Worm (Caenorhabditis elegans): ENCODE results near the gene M01F1.8.

M01F1.8 gene

ce11 chrIII:3460061-3460460, 42.3 kb downstream of the M01F1.8 start, which contains the start of gene C34C12.8 (continued):
- TF ChIP-seq dmd-4 (tag; optimal IDR thresholded peaks at IDR 0.05), result peak; percentile 35
- TF ChIP-seq ztf-1 (GFP tag; conservative IDR thresholded peaks at IDR 0.05), result 0 out of 2 replicates have a peak, but pooled peaks have one; percentile 42
- peak; percentile 96 for TF ChIP-seq mab-5 (tag; optimal IDR thresholded peaks at IDR 0.05)
- peak; percentile 97 for TF ChIP-seq nhr-25 (tag; optimal IDR thresholded peaks at IDR 0.05)
- peak; percentile 74 for TF ChIP-seq blmp-1 (tag; optimal IDR thresholded peaks at IDR 0.05; ENCODE audit: insufficient read depth)
- no peak for TF ChIP-seq ztf-11 (tag; optimal IDR thresholded peaks at IDR 0.05)
- peak; percentile 79 for TF ChIP-seq ama-1 (optimal IDR thresholded peaks at IDR 0.05)

- TF ChIP-seq ceh-16 (tag; optimal IDR thresholded peaks at IDR 0.05) (peak; percentile 88), sem-4 (tag; optimal IDR thresholded peaks at IDR 0.05) (peak; percentile 98), mab-5 (tag; optimal IDR thresholded peaks at IDR 0.05) (peak; percentile 93), F13H6.1 (tag; optimal IDR thresholded peaks at IDR 0.05) (peak; percentile 94), ZK546.5 (tag; optimal IDR thresholded peaks at IDR 0.05) (peak; percentile 83), aly-2 (tag; optimal IDR thresholded peaks at IDR 0.05) (no peak), elt-1 (tag; optimal IDR thresholded peaks at IDR 0.05) (no peak), egl-27 (tag; optimal IDR thresholded peaks at IDR 0.05) (peak; percentile 96), ceh-82 (tag; optimal IDR thresholded peaks at IDR 0.05) (peak; percentile 91), nhr-10 (tag; optimal IDR thresholded peaks at IDR 0.05) (peak; percentile 82), nhr-237 (tag; optimal IDR thresholded peaks at IDR 0.05) (peak; percentile 86), zag-1 (tag; optimal IDR thresholded peaks at IDR 0.05) (peak; percentile 93), ztf-4 (tag; optimal IDR thresholded peaks at IDR 0.05) (peak; percentile 96), lsy-2 (tag; optimal IDR thresholded peaks at IDR 0.05) (peak; percentile 99 to 100), nhr-21 (tag; optimal IDR thresholded peaks at IDR 0.05) (peak; percentile 99), snpc-4 (tag; optimal IDR thresholded peaks at IDR 0.05) (peak; percentile 90), blmp-1 (tag; optimal IDR thresholded peaks at IDR 0.05; ENCODE audit: insufficient read depth) (peak; percentile 89), nhr-129 (tag; optimal IDR thresholded peaks at IDR 0.05) (peak; percentile 94), lin-13 (GFP tag; optimal IDR thresholded peaks at IDR 0.05) (peak; percentile 99), elt-3 (tag; optimal IDR thresholded peaks at IDR 0.05) (no peak), unc-62 (GFP tag; optimal IDR thresholded peaks at IDR 0.05) (no peak), nhr-77 (tag; optimal IDR thresholded peaks at IDR 0.05) (peak; percentile 91), sma-9 (GFP tag; optimal IDR thresholded peaks at IDR 0.05) (peak; percentile 97), sma-9 (tag; optimal IDR thresholded peaks at IDR 0.05) (no peak), nhr-25 (tag; optimal IDR thresholded peaks at IDR 0.05) (peak; percentile 99), unc-39 (tag; optimal IDR thresholded peaks at IDR 0.05) (no peak), skn-1 (tag; optimal IDR thresholded peaks at IDR 0.05) (peak; percentile 71), ama-1 (optimal IDR thresholded peaks at IDR 0.05) (no peak), alr-1 (tag; optimal IDR thresholded peaks at IDR 0.05) (no peak), crh-2 (tag; optimal IDR thresholded peaks at IDR 0.05) (peak; percentile 99), lin-11 (tag; optimal IDR thresholded peaks at IDR 0.05) (peak; percentile 93), peb-1 (tag; optimal IDR thresholded peaks at IDR 0.05) (no peak), nhr-23 (tag; optimal IDR thresholded peaks at IDR 0.05) (no peak), ztf-1 (GFP tag; conservative IDR thresholded peaks at IDR 0.05) (no peak), nhr-11 (tag; optimal IDR thresholded peaks at IDR 0.05) (no peak), Y55F3AM.14 (GFP tag; optimal IDR thresholded peaks at IDR 0.05) (peak; percentile 96), nhr-12 (tag; optimal IDR thresholded peaks at IDR 0.05) (peak; percentile 59), mdl-1 (tag; optimal IDR thresholded peaks at IDR 0.05) (peak; percentile 41 to 88), C34F6.9 (tag; optimal IDR thresholded peaks at IDR 0.05) (peak; percentile 98), gmeb-1 (tag; optimal IDR thresholded peaks at IDR 0.05) (peak; percentile 97), ztf-11 (tag; optimal IDR thresholded peaks at IDR 0.05) (no peak), fos-1 (tag; optimal IDR thresholded peaks at IDR 0.05) (peak; percentile 96), dmd-4 (tag; optimal IDR thresholded peaks at IDR 0.05) (peak; percentile 53), R02D3.7 (tag; optimal IDR thresholded peaks at IDR 0.05) (peak; percentile 84), lin-39 (tag; optimal IDR thresholded peaks at IDR 0.05) (no peak), mbf-1 (tag; optimal IDR thresholded peaks at IDR 0.05) (peak; percentile 56), nhr-6 (tag; optimal IDR thresholded peaks at IDR 0.05) (peak; percentile 96), sma-3 (GFP tag; optimal IDR thresholded peaks at IDR 0.05) (peak; percentile 100), unc-55 (GFP tag; optimal IDR thresholded peaks at IDR 0.05) (peak; percentile 99)
These were observed 46.1 kb downstream of the M01F1.8 start for ce11 chrIII:3456226-3456625.

Measured in whole organism, L2 larva.